Fruit fly (Drosophila melanogaster) whole organism, prepupa: Measurements from ENCODE around the gene CG11977.

ENCODE experiments used
- Blimp-1 ChIP-seq: fragments of 200-800 bp; sonication (Bioruptor generic); optimal IDR thresholded peaks from 3 replicates; lab custom pipeline; 2017; ENCODE audit warnings: missing biosample characterization, missing genetic modification characterization, mild to moderate bottlenecking, moderate library complexity, missing genetic modification reagents
- CG10669 ChIP-seq: fragments of 200-800 bp; sonication (Bioruptor generic); optimal IDR thresholded peaks from 3 replicates; lab custom pipeline; 2018; ENCODE audit warnings: missing biosample characterization, mild to moderate bottlenecking, missing genetic modification characterization, moderate library complexity
- CG11902 ChIP-seq: fragments of 200-800 bp; sonication (Bioruptor generic); optimal IDR thresholded peaks from 3 replicates; lab custom pipeline; 2016; ENCODE audit warnings: missing biosample characterization, missing genetic modification characterization
- CG15336 ChIP-seq: fragments of 200-800 bp; sonication (Bioruptor generic); IDR thresholded peaks from 2 replicates; pipeline ENCODE4 v1.3.6; 2022; ENCODE audit warnings: missing biosample characterization, missing genetic modification characterization
- CG1621 ChIP-seq: fragments of 200-800 bp; sonication (Bioruptor generic); optimal IDR thresholded peaks from 3 replicates; lab custom pipeline; 2018; ENCODE audit warnings: missing biosample characterization, mild to moderate bottlenecking, missing genetic modification characterization
- CG16779 ChIP-seq: fragments of 200-800 bp; sonication (Bioruptor generic); optimal IDR thresholded peaks from 3 replicates; lab custom pipeline; 2017; ENCODE audit warnings: missing biosample characterization, mild to moderate bottlenecking, missing genetic modification characterization
- CG31627 ChIP-seq: fragments of 200-800 bp; sonication (Bioruptor generic); optimal IDR thresholded peaks from 3 replicates; lab custom pipeline; 2016; ENCODE audit warnings: missing biosample characterization, missing genetic modification characterization
- CG32006 ChIP-seq: fragments of 200-800 bp; sonication (Bioruptor generic); optimal IDR thresholded peaks from 3 replicates; lab custom pipeline; 2017; ENCODE audit warnings: missing biosample characterization, mild to moderate bottlenecking, missing genetic modification characterization
- CG3919 ChIP-seq: fragments of 200-800 bp; sonication (Bioruptor generic); optimal IDR thresholded peaks from 3 replicates; lab custom pipeline; 2016; ENCODE audit warnings: missing biosample characterization, missing genetic modification characterization
- CG6163 ChIP-seq: fragments of 200-800 bp; sonication (Bioruptor generic); IDR thresholded peaks from 3 replicates; pipeline ENCODE4 v1.3.6; 2022; ENCODE audit warnings: missing biosample characterization, missing genetic modification characterization
- CG6276 ChIP-seq: fragments of 200-800 bp; sonication (Bioruptor generic); optimal IDR thresholded peaks from 2 replicates; lab custom pipeline; 2017; ENCODE audit warnings: missing biosample characterization, mild to moderate bottlenecking, missing genetic modification characterization
- CG6792 ChIP-seq: fragments of 200-800 bp; sonication (Bioruptor generic); optimal IDR thresholded peaks from 3 replicates; lab custom pipeline; 2016; ENCODE audit warnings: missing biosample characterization, missing genetic modification characterization
- CG6808 ChIP-seq: fragments of 200-800 bp; sonication (Bioruptor generic); optimal IDR thresholded peaks from 3 replicates; lab custom pipeline; 2017; ENCODE audit warnings: missing biosample characterization, missing genetic modification characterization, mild to moderate bottlenecking, moderate library complexity, missing genetic modification reagents
- CG6854 ChIP-seq: fragments of 200-800 bp; sonication (Bioruptor generic); optimal IDR thresholded peaks from 2 replicates; lab custom pipeline; 2017; ENCODE audit warnings: missing biosample characterization, mild to moderate bottlenecking, missing genetic modification characterization
- CG8119 ChIP-seq: fragments of 200-800 bp; sonication (Bioruptor generic); IDR thresholded peaks from 3 replicates; pipeline ENCODE4 v1.3.6; 2022; ENCODE audit warnings: missing biosample characterization, missing genetic modification characterization
- CG8319 ChIP-seq: fragments of 200-800 bp; sonication (Bioruptor generic); optimal IDR thresholded peaks from 3 replicates; lab custom pipeline; 2016; ENCODE audit warnings: missing biosample characterization, missing genetic modification characterization
- CG9139 ChIP-seq: fragments of 200-800 bp; sonication (Bioruptor generic); optimal IDR thresholded peaks from 3 replicates; lab custom pipeline; 2017; ENCODE audit warnings: missing biosample characterization, mild to moderate bottlenecking, missing genetic modification characterization
- Eip75B ChIP-seq: fragments of 200-800 bp; sonication (Bioruptor generic); optimal IDR thresholded peaks from 3 replicates; lab custom pipeline; 2016; ENCODE audit warnings: missing biosample characterization, missing genetic modification characterization
- Eip78C ChIP-seq: fragments of 200-800 bp; sonication (Bioruptor generic); peaks from one replicate; lab custom pipeline; 2016; ENCODE audit warnings: missing biosample characterization, missing genetic modification characterization
- Eip93F ChIP-seq: fragments of 200-800 bp; sonication (Bioruptor generic); optimal IDR thresholded peaks from 2 replicates; lab custom pipeline; 2016; ENCODE audit warnings: missing biosample characterization, mild to moderate bottlenecking, missing genetic modification characterization
- Ets21C ChIP-seq: fragments of 200-800 bp; sonication (Bioruptor generic); optimal IDR thresholded peaks from 3 replicates; lab custom pipeline; 2016; ENCODE audit warnings: missing biosample characterization, missing genetic modification characterization
- Ets96B ChIP-seq: fragments of 200-800 bp; optimal IDR thresholded peaks from 2 replicates; lab custom pipeline; 2019; ENCODE audit warnings: missing biosample characterization, mild to moderate bottlenecking, missing genetic modification characterization, moderate library complexity
- Gug ChIP-seq: fragments of 200-800 bp; sonication (Bioruptor generic); IDR thresholded peaks from 2 replicates; pipeline ENCODE4 v1.3.6; 2022; ENCODE audit warnings: missing biosample characterization, missing genetic modification characterization
- Hr38 ChIP-seq: sonication (Bioruptor generic); optimal IDR thresholded peaks from 2 replicates; lab custom pipeline; 2016; ENCODE audit warnings: missing biosample characterization, missing genetic modification characterization
- Hr39 ChIP-seq: fragments of 200-800 bp; sonication (Bioruptor generic); optimal IDR thresholded peaks from 2 replicates; lab custom pipeline; 2016; ENCODE audit warnings: missing biosample characterization, missing genetic modification characterization
- Met ChIP-seq: fragments of 200-800 bp; sonication (Bioruptor generic); optimal IDR thresholded peaks from 3 replicates; lab custom pipeline; 2016; ENCODE audit warnings: missing biosample characterization, missing genetic modification characterization
- OdsH ChIP-seq: fragments of 200-800 bp; sonication (Bioruptor generic); optimal IDR thresholded peaks from 3 replicates; lab custom pipeline; 2016; ENCODE audit warnings: missing biosample characterization, missing genetic modification characterization
- Smox ChIP-seq: fragments of 200-800 bp; sonication (Bioruptor generic); optimal IDR thresholded peaks from 3 replicates; lab custom pipeline; 2016; ENCODE audit warnings: missing biosample characterization, missing genetic modification characterization
- Sox14 ChIP-seq: fragments of 200-800 bp; sonication (Bioruptor generic); optimal IDR thresholded peaks from 3 replicates; lab custom pipeline; 2016; ENCODE audit warnings: missing biosample characterization, missing genetic modification characterization
- Sox15 ChIP-seq: fragments of 200-800 bp; sonication (Bioruptor generic); optimal IDR thresholded peaks from 3 replicates; lab custom pipeline; 2016; ENCODE audit warnings: missing biosample characterization, missing genetic modification characterization
- acj6 ChIP-seq: fragments of 200-800 bp; sonication (Bioruptor generic); optimal IDR thresholded peaks from 3 replicates; lab custom pipeline; 2016; ENCODE audit warnings: missing biosample characterization, missing genetic modification characterization
- cyc ChIP-seq: fragments of 200-800 bp; sonication (Bioruptor generic); optimal IDR thresholded peaks from 3 replicates; lab custom pipeline; 2016; ENCODE audit warnings: missing biosample characterization, missing genetic modification characterization
- dac ChIP-seq: fragments of 200-800 bp; sonication (Bioruptor generic); optimal IDR thresholded peaks from 2 replicates; lab custom pipeline; 2017; ENCODE audit warnings: missing biosample characterization, mild to moderate bottlenecking, missing genetic modification characterization
- esn ChIP-seq: fragments of 200-800 bp; sonication (Bioruptor generic); optimal IDR thresholded peaks from 2 replicates; lab custom pipeline; 2016; ENCODE audit warnings: missing biosample characterization, mild to moderate bottlenecking, missing genetic modification characterization, moderate library complexity
- fkh ChIP-seq: fragments of 200-800 bp; sonication (Bioruptor generic); optimal IDR thresholded peaks from 3 replicates; lab custom pipeline; 2017; ENCODE audit warnings: missing biosample characterization, mild to moderate bottlenecking, missing genetic modification characterization, moderate library complexity
- net ChIP-seq: fragments of 200-800 bp; sonication (Bioruptor generic); optimal IDR thresholded peaks from 3 replicates; lab custom pipeline; 2016; ENCODE audit warnings: missing biosample characterization, missing genetic modification characterization
- pdm3 ChIP-seq: fragments of 200-800 bp; sonication (Bioruptor generic); optimal IDR thresholded peaks from 3 replicates; lab custom pipeline; 2016; ENCODE audit warnings: missing biosample characterization, missing genetic modification characterization
- salr ChIP-seq, 2 experiments: fragments of 200-800 bp; sonication (Bioruptor generic); optimal IDR thresholded peaks; 3 replicates each; lab custom pipeline; 2016 to 2018; ENCODE audit warnings: missing biosample characterization in 2 of 2, missing genetic modification characterization in 2 of 2, mild to moderate bottlenecking in 1 of 2
- spab ChIP-seq: fragments of 200-800 bp; sonication (Bioruptor generic); optimal IDR thresholded peaks from 2 replicates; lab custom pipeline; 2017; ENCODE audit warnings: missing biosample characterization, mild to moderate bottlenecking, missing genetic modification characterization, missing genetic modification reagents
- ss ChIP-seq, 2 experiments: fragments of 200-800 bp; sonication (Bioruptor generic); optimal IDR thresholded peaks; 2 replicates in 1 of 2; 3 replicates in 1 of 2; lab custom pipeline; 2017 to 2018; ENCODE audit warnings: mild to moderate bottlenecking in 2 of 2, missing biosample characterization in 2 of 2, missing genetic modification characterization in 2 of 2, moderate library complexity in 1 of 2
- svp ChIP-seq: fragments of 200-800 bp; sonication (Bioruptor generic); peaks from one replicate; lab custom pipeline; 2016; ENCODE audit warnings: missing biosample characterization, missing genetic modification characterization

Gene CG11977

DNA sequence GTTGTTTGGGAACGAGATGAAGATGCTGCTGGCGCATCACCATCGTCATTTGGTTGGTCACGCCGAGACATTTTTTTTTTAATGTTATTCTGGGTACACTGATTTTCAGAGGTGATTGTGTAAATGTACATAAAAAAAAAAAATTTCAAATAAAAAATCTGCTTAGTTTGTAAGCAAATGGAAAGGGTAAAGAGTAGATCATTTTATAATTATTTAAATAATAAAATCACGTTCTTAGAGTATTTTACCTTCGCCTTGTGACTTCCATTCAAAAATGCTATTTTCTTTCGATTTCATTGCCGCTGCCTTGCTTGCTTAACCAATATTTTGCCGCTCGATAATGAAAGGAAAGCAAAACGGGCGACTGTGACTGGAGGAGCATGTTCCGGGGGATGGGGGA, 18.7 kb upstream of the CG11977 start (continued):
- TF ChIP-seq Sox15, result peak; percentile 71
- peak; percentile 69 for TF ChIP-seq CG8319 (GFP tag; lab: Kevin White, UChicago)
- peak; percentile 63; the same call in 2 of the 3 replicates for TF ChIP-seq CG6163
- peak; percentile 51 for TF ChIP-seq Eip75B (GFP tag; lab: Kevin White, UChicago)
- peak; percentile 37 for TF ChIP-seq CG10669 (GFP tag; lab: Kevin White, UChicago)
- TF ChIP-seq Gug, result no peak
- no peak for TF ChIP-seq dac (GFP tag; lab: Kevin White, UChicago)
- TF ChIP-seq CG8119 (GFP tag; lab: Robert Waterston, UW), result peak; percentile 51; the same call in 2 of the 3 replicates
- peak in 1 of 2 experiments; percentile 27 for TF ChIP-seq ss (GFP tag; optimal IDR thresholded peaks at IDR 0.05; lab: Kevin White, UChicago)
- peak; percentile 88 for TF ChIP-seq esn (GFP tag; lab: Kevin White, UChicago)
- peak; percentile 75 for TF ChIP-seq pdm3 (GFP tag; lab: Kevin White, UChicago)
- TF ChIP-seq CG16779 (tag; lab: Kevin White, UChicago), result no peak
- TF ChIP-seq Blimp-1 (GFP tag; lab: Kevin White, UChicago), result peak; percentile 83
- no peak for TF ChIP-seq net
- TF ChIP-seq Eip93F (GFP tag; lab: Kevin White, UChicago), result peak; percentile 55
- peak; percentile 71 for TF ChIP-seq Sox14
- TF ChIP-seq CG6792 (GFP tag; lab: Kevin White, UChicago), result peak; percentile 87
- TF ChIP-seq CG32006, result peak; percentile 63
- peak; percentile 80 for TF ChIP-seq cyc (GFP tag; lab: Kevin White, UChicago)
- peak; percentile 66 for TF ChIP-seq CG15336 (GFP tag; lab: Robert Waterston, UW)
- TF ChIP-seq Ets96B, result peak; percentile 13
- TF ChIP-seq Hr38 (GFP tag; lab: Kevin White, UChicago), result no peak
- no peak for TF ChIP-seq CG1621 (tag; lab: Kevin White, UChicago)
- peak; percentile 69 for TF ChIP-seq CG31627
- TF ChIP-seq salr (GFP tag; optimal IDR thresholded peaks at IDR 0.05; lab: Kevin White, UChicago), result peak in 1 of 2 experiments; percentile 43
- no peak for TF ChIP-seq CG6854 (GFP tag; lab: Kevin White, UChicago)
- peak; percentile 94 for TF ChIP-seq Eip78C

DNA sequence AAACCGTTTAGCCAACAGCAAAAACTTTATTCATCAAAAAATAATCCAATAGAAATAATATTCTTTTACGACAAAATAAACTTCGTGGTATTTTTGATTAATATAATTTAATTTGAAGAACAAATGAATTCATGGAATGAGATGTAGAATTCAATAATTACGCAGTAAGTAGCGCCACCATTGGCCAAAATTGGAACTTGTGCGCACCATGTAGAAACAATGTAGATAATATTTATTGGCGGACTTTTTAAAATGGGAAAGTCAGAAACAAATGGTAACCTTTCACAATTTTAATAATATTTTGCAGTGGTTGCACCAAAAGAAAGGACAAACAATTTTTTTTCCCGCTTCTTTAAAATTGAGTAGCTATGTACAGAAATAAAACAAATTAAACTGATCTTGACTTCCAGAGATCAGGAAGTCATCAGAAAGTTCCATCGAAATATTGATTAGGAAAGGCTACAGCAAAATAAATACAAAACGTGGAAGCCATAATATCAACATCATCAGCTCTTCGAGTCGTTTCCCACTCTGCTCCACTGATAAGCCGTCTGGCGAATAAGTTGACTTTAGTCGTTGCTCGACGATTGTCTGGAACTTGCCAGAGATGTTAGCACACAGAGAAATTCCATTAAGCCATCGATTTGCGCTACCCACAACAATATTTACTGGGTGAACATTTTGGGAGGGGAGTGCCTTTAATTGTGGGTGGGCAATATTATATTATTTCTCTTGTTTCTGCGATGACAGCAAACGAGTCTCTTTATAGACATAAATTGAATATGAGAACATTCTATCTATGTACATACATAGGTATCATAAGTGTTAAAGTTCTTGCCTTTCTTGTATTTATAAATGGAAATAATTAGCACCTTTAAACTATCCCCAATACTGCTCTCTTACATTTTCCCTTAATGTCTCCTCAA, 17.4 kb upstream of the CG11977 start:
- TF ChIP-seq esn (GFP tag; lab: Kevin White, UChicago) (peak; percentile 16), OdsH (GFP tag; lab: Kevin White, UChicago) (peak; percentile 8), ss (GFP tag; optimal IDR thresholded peaks at IDR 0.05; lab: Kevin White, UChicago) (peak; percentile 11 to 59), Met (GFP tag; lab: Kevin White, UChicago) (peak; percentile 9), CG15336 (GFP tag; lab: Robert Waterston, UW) (peak; percentile 61), Eip78C (peak; percentile 33), CG9139 (GFP tag; lab: Kevin White, UChicago) (peak; percentile 14), Hr39 (GFP tag; lab: Kevin White, UChicago) (peak; percentile 15), dac (GFP tag; lab: Kevin White, UChicago) (peak; percentile 30), Ets21C (GFP tag; lab: Kevin White, UChicago) (peak; percentile 26), svp (GFP tag; lab: Kevin White, UChicago) (peak; percentile 85), CG3919 (GFP tag; lab: Kevin White, UChicago) (no peak), spab (GFP tag; lab: Kevin White, UChicago) (no peak), CG8319 (GFP tag; lab: Kevin White, UChicago) (peak; percentile 64), cyc (GFP tag; lab: Kevin White, UChicago) (peak; percentile 11), Hr38 (GFP tag; lab: Kevin White, UChicago) (no peak), CG11902 (GFP tag; lab: Kevin White, UChicago) (no peak), Sox15 (no peak), CG6276 (peak; percentile 27), fkh (peak; percentile 76), CG6808 (GFP tag; lab: Kevin White, UChicago) (peak; percentile 49), acj6 (GFP tag; lab: Kevin White, UChicago) (no peak), CG31627 (peak; percentile 38), Smox (GFP tag; lab: Kevin White, UChicago) (peak; percentile 9), CG8119 (GFP tag; lab: Robert Waterston, UW) (peak; percentile 38; the same call in 2 of the 3 replicates)
- TF ChIP-seq, all 60 proteins: peak for 19
